Worm (Caenorhabditis elegans) whole organism, L3 larva: Measurements from ENCODE around the gene unc-8.

Source experiments
- R02D3.7 ChIP-seq: fragments of 150-350 bp; optimal IDR thresholded peaks from 2 replicates; lab custom pipeline; 2014; ENCODE audit warnings: missing biosample characterization, missing genetic modification characterization
- ZK546.5 ChIP-seq: sonication (generic microtip); optimal IDR thresholded peaks from 2 replicates; lab custom pipeline; 2017; ENCODE audit warnings: missing biosample characterization, missing genetic modification characterization
- aly-2 ChIP-seq: fragments of 150-350 bp; optimal IDR thresholded peaks from 2 replicates; lab custom pipeline; 2014; ENCODE audit warnings: missing biosample characterization, missing genetic modification characterization
- ama-1 ChIP-seq: fragments of 150-350 bp; optimal IDR thresholded peaks from 2 replicates; lab custom pipeline; 2018
- ceh-16 ChIP-seq: sonication (generic microtip); optimal IDR thresholded peaks from 2 replicates; lab custom pipeline; 2017; ENCODE audit warnings: missing biosample characterization, missing genetic modification characterization
- ceh-28 ChIP-seq: fragments of 150-350 bp; optimal IDR thresholded peaks from 2 replicates; lab custom pipeline; 2014; ENCODE audit warnings: missing biosample characterization, missing genetic modification reagents, missing genetic modification characterization
- ceh-82 ChIP-seq: fragments of 150-350 bp; optimal IDR thresholded peaks from 2 replicates; lab custom pipeline; 2014; ENCODE audit warnings: missing biosample characterization, missing genetic modification characterization
- ceh-9 ChIP-seq: sonication (generic microtip); optimal IDR thresholded peaks from 2 replicates; lab custom pipeline; 2018; ENCODE audit warnings: missing biosample characterization, missing genetic modification characterization
- daf-12 ChIP-seq: fragments of 150-350 bp; optimal IDR thresholded peaks from 2 replicates; lab custom pipeline; 2014; ENCODE audit warnings: missing biosample characterization, missing genetic modification reagents, missing genetic modification characterization
- egl-5 ChIP-seq: fragments of 150-350 bp; optimal IDR thresholded peaks from 2 replicates; lab custom pipeline; 2017; ENCODE audit warnings: missing biosample characterization, missing genetic modification reagents, missing genetic modification characterization, inconsistent platforms
- elt-2 ChIP-seq: sonication (generic microtip); optimal IDR thresholded peaks from 2 replicates; lab custom pipeline; 2016; ENCODE audit warnings: missing genetic modification reagents, mild to moderate bottlenecking, missing genetic modification characterization, missing compliant biosample characterization
- elt-3 ChIP-seq, 3 experiments: fragments of 150-350 bp in 1 of 3; sonication (generic microtip) in 2 of 3; optimal IDR thresholded peaks; 2 replicates in 2 of 3; 4 replicates in 1 of 3; lab custom pipeline; 2014 to 2017; ENCODE audit warnings: missing biosample characterization in 3 of 3, missing genetic modification characterization in 3 of 3
- eor-1 ChIP-seq, 2 experiments: fragments of 150-350 bp; optimal IDR thresholded peaks; 2 replicates each; lab custom pipeline; 2014 to 2018; ENCODE audit warnings: missing biosample characterization in 2 of 2, missing genetic modification characterization in 2 of 2
- fos-1 ChIP-seq: fragments of 150-350 bp; optimal IDR thresholded peaks from 2 replicates; lab custom pipeline; 2014; ENCODE audit warnings: missing biosample characterization, missing genetic modification characterization
- hmg-11 ChIP-seq: sonication (generic microtip); optimal IDR thresholded peaks from 2 replicates; lab custom pipeline; 2016; ENCODE audit warnings: missing genetic modification characterization, missing compliant biosample characterization
- jun-1 ChIP-seq: fragments of 150-350 bp; optimal IDR thresholded peaks from 2 replicates; lab custom pipeline; 2014; ENCODE audit warnings: missing biosample characterization, missing genetic modification reagents, missing genetic modification characterization
- lin-15B ChIP-seq: fragments of 150-350 bp; optimal IDR thresholded peaks from 2 replicates; lab custom pipeline; 2014; ENCODE audit warnings: missing biosample characterization, missing genetic modification characterization
- lin-39 ChIP-seq: fragments of 150-350 bp; optimal IDR thresholded peaks from 2 replicates; lab custom pipeline; 2018; ENCODE audit warnings: missing biosample characterization, missing genetic modification reagents, missing genetic modification characterization
- lsy-12 ChIP-seq: sonication (generic microtip); optimal IDR thresholded peaks from 2 replicates; lab custom pipeline; 2016; ENCODE audit warnings: mild to moderate bottlenecking, missing genetic modification characterization, missing compliant biosample characterization
- mml-1 ChIP-seq: fragments of 150-350 bp; sonication (generic microtip); optimal IDR thresholded peaks from 3 replicates; lab custom pipeline; 2014; ENCODE audit warnings: missing biosample characterization, missing genetic modification characterization
- nfya-1 ChIP-seq: sonication (generic microtip); optimal IDR thresholded peaks from 2 replicates; lab custom pipeline; 2017; ENCODE audit warnings: missing genetic modification characterization, mild to moderate bottlenecking, missing compliant biosample characterization, antibody characterized with exemption, moderate library complexity; ENCODE audit not compliant: insufficient read depth
- nhr-23 ChIP-seq: fragments of 150-350 bp; optimal IDR thresholded peaks from 2 replicates; lab custom pipeline; 2014; ENCODE audit warnings: missing biosample characterization, missing genetic modification reagents, missing genetic modification characterization
- nhr-25 ChIP-seq: sonication (generic microtip); optimal IDR thresholded peaks from 2 replicates; lab custom pipeline; 2017; ENCODE audit warnings: missing biosample characterization, missing genetic modification characterization
- nhr-28 ChIP-seq: fragments of 150-350 bp; optimal IDR thresholded peaks from 2 replicates; lab custom pipeline; 2014; ENCODE audit warnings: missing biosample characterization, missing genetic modification characterization
- nhr-43 ChIP-seq: sonication (generic microtip); optimal IDR thresholded peaks from 2 replicates; lab custom pipeline; 2016; ENCODE audit warnings: mild to moderate bottlenecking, missing genetic modification characterization, missing compliant biosample characterization; ENCODE audit not compliant: poor library complexity, severe bottlenecking
- nhr-67 ChIP-seq: fragments of 150-350 bp; optimal IDR thresholded peaks from 2 replicates; lab custom pipeline; 2014; ENCODE audit warnings: missing biosample characterization, missing genetic modification characterization
- nhr-76 ChIP-seq: fragments of 150-350 bp; sonication (generic microtip); optimal IDR thresholded peaks from 5 replicates; lab custom pipeline; 2014; ENCODE audit warnings: missing biosample characterization, missing genetic modification characterization
- nhr-77 ChIP-seq: fragments of 150-350 bp; optimal IDR thresholded peaks from 2 replicates; lab custom pipeline; 2014; ENCODE audit warnings: missing biosample characterization, missing genetic modification characterization
- pha-4 ChIP-seq: fragments of 150-350 bp; optimal IDR thresholded peaks from 2 replicates; lab custom pipeline; 2014; ENCODE audit warnings: missing biosample characterization, missing genetic modification reagents, missing genetic modification characterization
- pqm-1 ChIP-seq: fragments of 150-350 bp; optimal IDR thresholded peaks from 2 replicates; lab custom pipeline; 2017; ENCODE audit warnings: missing biosample characterization, missing genetic modification characterization, inconsistent platforms
- sea-2 ChIP-seq: fragments of 150-350 bp; sonication (generic microtip); optimal IDR thresholded peaks from 4 replicates; lab custom pipeline; 2014; ENCODE audit warnings: missing biosample characterization, missing genetic modification reagents, missing genetic modification characterization
- skn-1 ChIP-seq: fragments of 150-350 bp; optimal IDR thresholded peaks from 2 replicates; lab custom pipeline; 2014; ENCODE audit warnings: missing biosample characterization, missing genetic modification characterization
- snpc-4 ChIP-seq: fragments of 150-350 bp; optimal IDR thresholded peaks from 2 replicates; lab custom pipeline; 2014; ENCODE audit warnings: missing biosample characterization, missing genetic modification characterization
- tbx-2 ChIP-seq: sonication (generic microtip); optimal IDR thresholded peaks from 2 replicates; lab custom pipeline; 2016; ENCODE audit warnings: mild to moderate bottlenecking, missing genetic modification characterization, missing compliant biosample characterization
- unc-39 ChIP-seq: sonication (generic microtip); optimal IDR thresholded peaks from 4 replicates; lab custom pipeline; 2017; ENCODE audit warnings: missing biosample characterization, missing genetic modification characterization
- zag-1 ChIP-seq: fragments of 150-350 bp; optimal IDR thresholded peaks from 2 replicates; lab custom pipeline; 2014; ENCODE audit warnings: missing biosample characterization, missing genetic modification characterization
- ztf-11 ChIP-seq: fragments of 150-350 bp; optimal IDR thresholded peaks from 2 replicates; lab custom pipeline; 2014; ENCODE audit warnings: missing biosample characterization, missing genetic modification characterization

The unc-8 gene

ce11 chrIV:7196853-7197252, at the start of gene unc-8:
Gene unc-8 (plus strand): TSS chrIV:7197153.
- TF ChIP-seq lin-39 (tag; lab: Kevin White, UChicago) (no peak), ceh-28 (no peak), nhr-23 (tag; lab: Kevin White, UChicago) (no peak)

- peak; percentile 90 for TF ChIP-seq pha-4
- no peak for TF ChIP-seq mml-1 (tag; lab: Kevin White, UChicago)
- TF ChIP-seq ceh-9 (tag; lab: Kevin White, UChicago): no peak
- peak; percentile 11 for TF ChIP-seq elt-2 (tag; lab: Kevin White, UChicago)
- TF ChIP-seq pqm-1 (tag; lab: Kevin White, UChicago): no peak
- no peak for TF ChIP-seq fos-1 (tag; lab: Kevin White, UChicago)
- TF ChIP-seq ztf-11 (tag; lab: Kevin White, UChicago): no peak
- no peak for TF ChIP-seq ceh-16
- no peak for TF ChIP-seq lsy-12 (tag; lab: Kevin White, UChicago)
- no peak for TF ChIP-seq lin-39 (tag; lab: Kevin White, UChicago)
- TF ChIP-seq hmg-11 (tag; lab: Kevin White, UChicago): peak; percentile 33
- TF ChIP-seq lin-15B (tag; lab: Kevin White, UChicago): peak; percentile 8
- TF ChIP-seq elt-3 (tag; optimal IDR thresholded peaks at IDR 0.05; lab: Kevin White, UChicago): no peak
- TF ChIP-seq nfya-1: peak; percentile 32
- TF ChIP-seq snpc-4 (tag; lab: Kevin White, UChicago): peak; percentile 55
Observed at ce11 chrIV:7147722-7148121, 49.2 kb upstream of the unc-8 start.

- TF ChIP-seq skn-1 (tag; lab: Kevin White, UChicago): no peak
- no peak for TF ChIP-seq nhr-43
- no peak for TF ChIP-seq pha-4
- no peak for TF ChIP-seq aly-2 (tag; lab: Kevin White, UChicago)
- no peak for TF ChIP-seq tbx-2
- TF ChIP-seq hmg-11 (tag; lab: Kevin White, UChicago): peak; percentile 23
- TF ChIP-seq ama-1 (lab: Kevin White, UChicago): peak; percentile 16
- no peak for TF ChIP-seq zag-1 (tag; lab: Kevin White, UChicago)
- peak; percentile 14 for TF ChIP-seq lin-39 (tag; lab: Kevin White, UChicago)
- TF ChIP-seq eor-1 (tag; optimal IDR thresholded peaks at IDR 0.05; lab: Kevin White, UChicago): no peak
- TF ChIP-seq daf-12 (tag; lab: Kevin White, UChicago): no peak
- TF ChIP-seq snpc-4 (tag; lab: Kevin White, UChicago): peak; percentile 28
- TF ChIP-seq ceh-28: no peak
- no peak for TF ChIP-seq jun-1 (tag; lab: Kevin White, UChicago)
- TF ChIP-seq ceh-82 (tag; lab: Kevin White, UChicago): no peak
- TF ChIP-seq nhr-76 (tag; lab: Kevin White, UChicago): no peak
- TF ChIP-seq nhr-25 (tag; lab: Kevin White, UChicago): peak; percentile 16
- TF ChIP-seq R02D3.7 (tag; lab: Kevin White, UChicago): no peak
- no peak for TF ChIP-seq nhr-77 (tag; lab: Kevin White, UChicago)
- TF ChIP-seq lin-15B (tag; lab: Kevin White, UChicago): peak; percentile 48
- TF ChIP-seq lsy-12 (tag; lab: Kevin White, UChicago): no peak
- TF ChIP-seq nfya-1: peak; percentile 75
- no peak for TF ChIP-seq elt-3 (tag; optimal IDR thresholded peaks at IDR 0.05; lab: Kevin White, UChicago)
Observed at ce11 chrIV:7149020-7149601, 47.8 kb upstream of the unc-8 start, which contains the start of gene C34D4.4. Gene C34D4.4 (plus strand): TSS chrIV:7149361.

- TF ChIP-seq ceh-82 (tag; lab: Kevin White, UChicago) (no peak), snpc-4 (tag; lab: Kevin White, UChicago) (no peak), R02D3.7 (tag; lab: Kevin White, UChicago) (no peak), egl-5 (tag; lab: Kevin White, UChicago) (no peak), zag-1 (tag; lab: Kevin White, UChicago) (no peak), nhr-25 (tag; lab: Kevin White, UChicago) (no peak), ceh-9 (tag; lab: Kevin White, UChicago) (no peak), mml-1 (tag; lab: Kevin White, UChicago) (no peak), elt-2 (tag; lab: Kevin White, UChicago) (no peak), nhr-77 (tag; lab: Kevin White, UChicago) (no peak), sea-2 (GFP tag; lab: Kevin White, UChicago) (no peak), unc-39 (tag; lab: Kevin White, UChicago) (no peak), nhr-67 (tag; lab: Kevin White, UChicago) (no peak), nhr-28 (no peak), ZK546.5 (tag; lab: Kevin White, UChicago) (no peak), pqm-1 (tag; lab: Kevin White, UChicago) (no peak)
Observed at ce11 chrIV:7152409-7152808, 44.5 kb upstream of the unc-8 start, which contains the start of gene col-113. Gene col-113 (minus strand): TSS chrIV:7152509.
